Fruit fly (Drosophila melanogaster) whole organism, embryonic: ENCODE measurements around the gene CG5611.

ENCODE experiments used
- ATbp ChIP-seq: fragments of 200-800 bp; sonication (Bioruptor generic); optimal IDR thresholded peaks from 2 replicates; lab custom pipeline; 2017; ENCODE audit warnings: missing biosample characterization, mild to moderate bottlenecking, missing genetic modification characterization, missing genetic modification reagents
- Atf-2 ChIP-seq: fragments of 200-800 bp; sonication (Bioruptor generic); optimal IDR thresholded peaks from 2 replicates; lab custom pipeline; 2016; ENCODE audit warnings: missing biosample characterization, missing genetic modification characterization
- CG1024 ChIP-seq: fragments of 200-800 bp; sonication (Bioruptor generic); IDR thresholded peaks from 2 replicates; pipeline ENCODE4 v1.3.6; 2022; ENCODE audit warnings: missing biosample characterization, missing genetic modification characterization
- CG10654 ChIP-seq: fragments of 200-800 bp; sonication (Bioruptor generic); optimal IDR thresholded peaks from 2 replicates; lab custom pipeline; 2016; ENCODE audit warnings: missing biosample characterization, missing genetic modification characterization
- CG11723 ChIP-seq: fragments of 200-800 bp; sonication (Bioruptor generic); optimal IDR thresholded peaks from 2 replicates; lab custom pipeline; 2017; ENCODE audit warnings: missing biosample characterization, mild to moderate bottlenecking, missing genetic modification characterization
- CG17802 ChIP-seq: fragments of 200-800 bp; sonication (Bioruptor generic); optimal IDR thresholded peaks from 2 replicates; lab custom pipeline; 2018; ENCODE audit warnings: missing biosample characterization, mild to moderate bottlenecking, missing genetic modification characterization, moderate library complexity
- CG18619 ChIP-seq: fragments of 200-800 bp; sonication (Bioruptor generic); optimal IDR thresholded peaks from 3 replicates; lab custom pipeline; 2017; ENCODE audit warnings: missing biosample characterization, mild to moderate bottlenecking, missing genetic modification characterization
- CG3065 ChIP-seq: fragments of 200-800 bp; sonication (Bioruptor generic); optimal IDR thresholded peaks from 2 replicates; lab custom pipeline; 2016; ENCODE audit warnings: missing biosample characterization, missing genetic modification characterization
- CG31365 ChIP-seq: fragments of 200-800 bp; sonication (Bioruptor generic); optimal IDR thresholded peaks from 2 replicates; lab custom pipeline; 2018; ENCODE audit warnings: missing biosample characterization, mild to moderate bottlenecking, missing genetic modification characterization
- CG32767 ChIP-seq: fragments of 200-800 bp; sonication (Bioruptor generic); IDR thresholded peaks from 2 replicates; pipeline ENCODE4 v1.3.6; 2022; ENCODE audit warnings: missing biosample characterization, missing genetic modification characterization
- CG3995 ChIP-seq: fragments of 200-800 bp; sonication (Bioruptor generic); optimal IDR thresholded peaks from 3 replicates; lab custom pipeline; 2016; ENCODE audit warnings: missing biosample characterization, missing genetic modification characterization
- CG4282 ChIP-seq: fragments of 200-800 bp; sonication (Bioruptor generic); optimal IDR thresholded peaks from 2 replicates; lab custom pipeline; 2016; ENCODE audit warnings: missing biosample characterization, missing genetic modification characterization
- CG4424 ChIP-seq: fragments of 200-800 bp; sonication (Bioruptor generic); optimal IDR thresholded peaks from 3 replicates; lab custom pipeline; 2016; ENCODE audit warnings: missing biosample characterization, missing genetic modification characterization
- CG4854 ChIP-seq: fragments of 200-800 bp; sonication (Bioruptor generic); optimal IDR thresholded peaks from 2 replicates; lab custom pipeline; 2016; ENCODE audit warnings: missing biosample characterization, missing genetic modification characterization, inconsistent platforms
- CG6272 ChIP-seq: fragments of 200-800 bp; sonication (Bioruptor generic); IDR thresholded peaks from 2 replicates; pipeline ENCODE4 v1.3.6; 2022; ENCODE audit warnings: missing biosample characterization, missing genetic modification characterization
- CG6791 ChIP-seq: fragments of 200-800 bp; sonication (Bioruptor generic); IDR thresholded peaks from 3 replicates; pipeline ENCODE4 v1.3.6; 2022; ENCODE audit warnings: missing biosample characterization, missing genetic modification characterization; ENCODE audit not compliant: partially characterized antibody
- CG6813 ChIP-seq: fragments of 200-800 bp; sonication (Bioruptor generic); optimal IDR thresholded peaks from 2 replicates; lab custom pipeline; 2017; ENCODE audit warnings: missing biosample characterization, missing genetic modification characterization, mild to moderate bottlenecking, moderate library complexity, missing genetic modification reagents
- CG7963 ChIP-seq: fragments of 200-800 bp; sonication (Bioruptor generic); IDR thresholded peaks from 3 replicates; pipeline ENCODE4 v1.3.6; 2022; ENCODE audit warnings: missing biosample characterization, missing genetic modification characterization; ENCODE audit not compliant: partially characterized antibody
- CG8281 ChIP-seq: fragments of 200-800 bp; sonication (Bioruptor generic); optimal IDR thresholded peaks from 2 replicates; lab custom pipeline; 2018; ENCODE audit warnings: missing biosample characterization, mild to moderate bottlenecking, missing genetic modification characterization, moderate library complexity
- Eip74EF ChIP-seq, 2 experiments: fragments of 200-800 bp in 1 of 2; fragments of >200 bp in 1 of 2; sonication (Bioruptor generic) in 1 of 2; optimal IDR thresholded peaks; 2 replicates each; lab custom pipeline; 2017 to 2019; ENCODE audit warnings: missing biosample characterization in 2 of 2, missing genetic modification characterization in 2 of 2, mild to moderate bottlenecking in 1 of 2, moderate library complexity in 1 of 2
- HLH3B ChIP-seq: fragments of 200-800 bp; sonication (Bioruptor generic); IDR thresholded peaks from 2 replicates; pipeline ENCODE4 v1.3.6; 2022; ENCODE audit warnings: missing biosample characterization, missing genetic modification characterization
- HmgD ChIP-seq: fragments of 200-800 bp; sonication (Bioruptor generic); optimal IDR thresholded peaks from 3 replicates; lab custom pipeline; 2016; ENCODE audit warnings: missing biosample characterization, missing genetic modification characterization
- Kr ChIP-seq: fragments of 200-800 bp; sonication (Bioruptor generic); optimal IDR thresholded peaks from 2 replicates; lab custom pipeline; 2017; ENCODE audit warnings: missing biosample characterization, mild to moderate bottlenecking, missing genetic modification characterization
- Lim3 ChIP-seq: fragments of 200-800 bp; sonication (Bioruptor generic); IDR thresholded peaks from 2 replicates; pipeline ENCODE4 v1.3.6; 2022; ENCODE audit warnings: missing biosample characterization, missing genetic modification characterization
- Max ChIP-seq: fragments of 200-800 bp; sonication (Bioruptor generic); optimal IDR thresholded peaks from 2 replicates; lab custom pipeline; 2016; ENCODE audit warnings: missing biosample characterization, mild to moderate bottlenecking, missing genetic modification characterization
- Med ChIP-seq: fragments of 200-800 bp; sonication (Bioruptor generic); peaks from one replicate; lab custom pipeline; 2016; ENCODE audit warnings: missing biosample characterization, missing genetic modification characterization, mild to moderate bottlenecking, inconsistent platforms, moderate library complexity
- Oaz ChIP-seq: fragments of 200-800 bp; sonication (Bioruptor generic); IDR thresholded peaks from 2 replicates; pipeline ENCODE4 v1.3.6; 2022; ENCODE audit warnings: missing biosample characterization, missing genetic modification characterization
- ab ChIP-seq: fragments of 200-800 bp; sonication (Bioruptor generic); optimal IDR thresholded peaks from 2 replicates; lab custom pipeline; 2016; ENCODE audit warnings: missing biosample characterization, missing genetic modification characterization
- btn ChIP-seq: fragments of 200-800 bp; sonication (Bioruptor generic); optimal IDR thresholded peaks from 2 replicates; lab custom pipeline; 2016; ENCODE audit warnings: missing biosample characterization, missing genetic modification characterization
- cas ChIP-seq: fragments of 200-800 bp; sonication (Bioruptor generic); IDR thresholded peaks from 2 replicates; pipeline ENCODE4 v1.3.6; 2022; ENCODE audit warnings: missing biosample characterization, missing genetic modification characterization
- cg ChIP-seq: fragments of 200-800 bp; sonication (Bioruptor generic); optimal IDR thresholded peaks from 3 replicates; lab custom pipeline; 2019; ENCODE audit warnings: missing biosample characterization, mild to moderate bottlenecking, missing genetic modification characterization, moderate library complexity
- chinmo ChIP-seq: fragments of 200-800 bp; sonication (Bioruptor generic); IDR thresholded peaks from 4 replicates; pipeline ENCODE4 v1.3.6; 2022; ENCODE audit warnings: missing biosample characterization, missing genetic modification characterization; ENCODE audit not compliant: partially characterized antibody
- ewg ChIP-seq: fragments of 200-800 bp; sonication (Bioruptor generic); optimal IDR thresholded peaks from 3 replicates; lab custom pipeline; 2017; ENCODE audit warnings: mild to moderate bottlenecking, missing biosample characterization, missing genetic modification reagents, missing genetic modification characterization
- hkb ChIP-seq, 2 experiments: fragments of 200-800 bp in 1 of 2; fragments of >200 bp in 1 of 2; sonication (Bioruptor generic) in 1 of 2; IDR thresholded peaks in 1 of 2; optimal IDR thresholded peaks in 1 of 2; 2 replicates each; pipeline versions ENCODE4 v1.3.6 to Lab custom; 2017 to 2022; ENCODE audit warnings: missing biosample characterization in 1 of 2, missing genetic modification characterization in 1 of 2
- onecut ChIP-seq: fragments of 200-800 bp; sonication (Bioruptor generic); IDR thresholded peaks from 2 replicates; pipeline ENCODE4 v1.3.6; 2022; ENCODE audit warnings: missing biosample characterization, missing genetic modification characterization
- phol ChIP-seq: fragments of 200-800 bp; sonication (Bioruptor generic); optimal IDR thresholded peaks from 3 replicates; lab custom pipeline; 2018; ENCODE audit warnings: missing biosample characterization, mild to moderate bottlenecking, missing genetic modification characterization, moderate library complexity
- ranshi ChIP-seq: fragments of 200-800 bp; sonication (Bioruptor generic); IDR thresholded peaks from 2 replicates; pipeline ENCODE4 v1.3.6; 2022; ENCODE audit warnings: missing biosample characterization, missing genetic modification characterization
- sens-2 ChIP-seq: fragments of 200-800 bp; sonication (Bioruptor generic); IDR thresholded peaks from 2 replicates; pipeline ENCODE4 v1.3.6; 2022; ENCODE audit warnings: missing biosample characterization, missing genetic modification characterization
- shn ChIP-seq: fragments of 200-800 bp; sonication (Bioruptor generic); optimal IDR thresholded peaks from 3 replicates; lab custom pipeline; 2016; ENCODE audit warnings: missing biosample characterization, missing genetic modification characterization
- sna ChIP-seq: fragments of 200-800 bp; sonication (Bioruptor generic); IDR thresholded peaks from 2 replicates; pipeline ENCODE4 v1.3.6; 2022; ENCODE audit warnings: missing biosample characterization, missing genetic modification characterization; ENCODE audit not compliant: partially characterized antibody
- so ChIP-seq: fragments of 200-800 bp; sonication (Bioruptor generic); IDR thresholded peaks from 3 replicates; pipeline ENCODE4 v1.3.6; 2022; ENCODE audit warnings: missing biosample characterization, missing genetic modification characterization
- sqz ChIP-seq: fragments of 200-800 bp; sonication (Bioruptor generic); optimal IDR thresholded peaks from 3 replicates; lab custom pipeline; 2018; ENCODE audit warnings: missing biosample characterization, mild to moderate bottlenecking, missing genetic modification characterization
- tna ChIP-seq: fragments of 200-800 bp; sonication (Bioruptor generic); IDR thresholded peaks from 2 replicates; pipeline ENCODE4 v1.3.6; 2022; ENCODE audit warnings: missing biosample characterization, missing genetic modification characterization; ENCODE audit not compliant: partially characterized antibody
- trem ChIP-seq: fragments of 200-800 bp; optimal IDR thresholded peaks from 3 replicates; lab custom pipeline; 2019; ENCODE audit warnings: missing biosample characterization, mild to moderate bottlenecking, missing genetic modification characterization, moderate library complexity
- twi ChIP-seq: fragments of 200-800 bp; optimal IDR thresholded peaks from 2 replicates; lab custom pipeline; 2019; ENCODE audit warnings: missing biosample characterization, mild to moderate bottlenecking, missing genetic modification characterization, moderate library complexity
- wor ChIP-seq: fragments of 200-800 bp; sonication (Bioruptor generic); IDR thresholded peaks from 2 replicates; pipeline ENCODE4 v1.3.6; 2022; ENCODE audit warnings: missing biosample characterization, missing genetic modification characterization

CG5611 gene

dm6 chr3R:27608000-27608399 lies 27.9 kb downstream of the CG5611 start (continued):
- TF ChIP-seq CG6791 (GFP tag; lab: Robert Waterston, UW) (peak; percentile 35; the same call in 1 of the 3 replicates), CG8281 (tag; lab: Kevin White, UChicago) (no peak), sqz (GFP tag; lab: Kevin White, UChicago) (no peak), chinmo (GFP tag; lab: Robert Waterston, UW) (peak; percentile 45; the same call in 1 of the 4 replicates), ranshi (peak; percentile 8; the same call in 1 of the 2 replicates), cg (GFP tag; lab: Kevin White, UChicago) (peak; percentile 59), ewg (GFP tag; lab: Kevin White, UChicago) (peak; percentile 96), Med (GFP tag; lab: Kevin White, UChicago) (peak; percentile 87), so (GFP tag; lab: Robert Waterston, UW) (peak; percentile 21; the same call in 1 of the 3 replicates), CG18619 (GFP tag; lab: Kevin White, UChicago) (no peak), onecut (GFP tag; lab: Robert Waterston, UW) (peak; percentile 94), Atf-2 (GFP tag; lab: Kevin White, UChicago) (no peak), tna (GFP tag; lab: Robert Waterston, UW) (no peak), CG31365 (peak; percentile 70), sens-2 (GFP tag; lab: Robert Waterston, UW) (no peak), CG6272 (GFP tag; lab: Robert Waterston, UW) (peak; percentile 22; the same call in 1 of the 2 replicates), CG4282 (no peak), ab (GFP tag; lab: Kevin White, UChicago) (no peak), CG17802 (tag; lab: Kevin White, UChicago) (no peak), HLH3B (GFP tag; lab: Robert Waterston, UW) (0 out of 2 replicates have a peak, but pooled peaks have one; percentile 6), CG3995 (GFP tag; lab: Kevin White, UChicago) (no peak)

- TF ChIP-seq CG4424 (GFP tag; lab: Kevin White, UChicago) = peak; percentile 78
- TF ChIP-seq Max (GFP tag; lab: Kevin White, UChicago) = peak; percentile 66
- no peak; the same call in 1 of the 2 replicates for TF ChIP-seq sna (GFP tag; lab: Robert Waterston, UW)
- peak; percentile 97 for TF ChIP-seq Med (GFP tag; lab: Kevin White, UChicago)
- TF ChIP-seq CG4854 (GFP tag; lab: Kevin White, UChicago) = peak; percentile 48
- peak; percentile 75 for TF ChIP-seq shn
- peak; percentile 59 for TF ChIP-seq CG11723 (GFP tag; lab: Kevin White, UChicago)
- peak; percentile 24 for TF ChIP-seq CG3065 (GFP tag; lab: Kevin White, UChicago)
- peak; percentile 51; the same call in 1 of the 2 replicates for TF ChIP-seq CG32767
- no peak for TF ChIP-seq Kr (GFP tag; lab: Kevin White, UChicago)
- TF ChIP-seq HmgD (GFP tag; lab: Kevin White, UChicago) = peak; percentile 14
- TF ChIP-seq Eip74EF (GFP tag; optimal IDR thresholded peaks at IDR 0.05; lab: Kevin White, UChicago) = no peak
- peak; percentile 66 for TF ChIP-seq CG10654 (GFP tag; lab: Kevin White, UChicago)
- peak; percentile 36 for TF ChIP-seq ATbp (GFP tag; lab: Kevin White, UChicago)
- no peak for TF ChIP-seq wor (GFP tag; lab: Robert Waterston, UW)
- TF ChIP-seq CG8281 (tag; lab: Kevin White, UChicago) = peak; percentile 50
- peak; percentile 45 for TF ChIP-seq twi (tag; lab: Kevin White, UChicago)
- peak; percentile 37 for TF ChIP-seq trem
- 0 out of 2 replicates have a peak, but pooled peaks have one; percentile 16 for TF ChIP-seq cas (GFP tag; lab: Robert Waterston, UW)
- TF ChIP-seq phol = peak; percentile 79
- TF ChIP-seq hkb (optimal IDR thresholded peaks at IDR 0.05; lab: Kevin White, UChicago) = no peak
- TF ChIP-seq hkb (GFP tag; IDR thresholded peaks at IDR 0.05; lab: Robert Waterston, UW) = peak; percentile 47
- TF ChIP-seq CG6813 = peak; percentile 46
- no peak for TF ChIP-seq Lim3 (GFP tag; lab: Robert Waterston, UW)
- TF ChIP-seq CG6272 (GFP tag; lab: Robert Waterston, UW) = peak; percentile 68
- TF ChIP-seq CG7963 (GFP tag; lab: Robert Waterston, UW) = 0 out of 3 replicates have a peak, but pooled peaks have one; percentile 38
- peak; percentile 26 for TF ChIP-seq btn (GFP tag; lab: Kevin White, UChicago)
- peak; percentile 20; the same call in 1 of the 2 replicates for TF ChIP-seq Oaz
- TF ChIP-seq CG3995 (GFP tag; lab: Kevin White, UChicago) = peak; percentile 39
- peak; percentile 72; the same call in 1 of the 2 replicates for TF ChIP-seq CG1024 (GFP tag; lab: Robert Waterston, UW)
These were observed 28.5 kb downstream of the CG5611 start, which contains the start of the genes dsd and Tusp for dm6 chr3R:27607218-27607929. Gene dsd (minus strand): TSS chr3R:27607396. Gene Tusp (plus strand): TSS chr3R:27607879.
